Worm (Caenorhabditis elegans) whole organism, L1 larva: ENCODE results near the gene str-57.

ENCODE experiments used
- blmp-1 ChIP-seq: fragments of 150-350 bp; optimal IDR thresholded peaks from 2 replicates; lab custom pipeline; 2014; ENCODE audit warnings: missing biosample characterization, missing genetic modification characterization
- dsc-1 ChIP-seq: sonication (generic microtip); optimal IDR thresholded peaks from 2 replicates; lab custom pipeline; 2016; ENCODE audit warnings: mild to moderate bottlenecking, missing genetic modification characterization, missing compliant biosample characterization
- efl-3 ChIP-seq: fragments of 200-800 bp; sonication (Bioruptor generic); optimal IDR thresholded peaks from 2 replicates; lab custom pipeline; 2018; ENCODE audit warnings: mild to moderate bottlenecking, missing genetic modification characterization, missing compliant biosample characterization
- egl-13 ChIP-seq: sonication (generic microtip); optimal IDR thresholded peaks from 2 replicates; lab custom pipeline; 2016; ENCODE audit warnings: missing genotype, missing genetic modification reagents, missing genetic modification characterization, missing compliant biosample characterization
- egl-27 ChIP-seq, 2 experiments: fragments of 150-350 bp in 1 of 2; sonication (generic microtip); optimal IDR thresholded peaks; 3 replicates each; lab custom pipeline; 2017 to 2018; ENCODE audit warnings: missing biosample characterization in 2 of 2, missing genetic modification characterization in 2 of 2, missing genetic modification reagents in 2 of 2
- fos-1 ChIP-seq: fragments of 150-350 bp; optimal IDR thresholded peaks from 2 replicates; lab custom pipeline; 2014; ENCODE audit warnings: missing biosample characterization, missing genetic modification characterization
- lin-15B ChIP-seq: fragments of 150-350 bp; sonication (generic microtip); optimal IDR thresholded peaks from 3 replicates; lab custom pipeline; 2014; ENCODE audit warnings: missing biosample characterization, missing genetic modification characterization
- mep-1 ChIP-seq: fragments of 150-350 bp; optimal IDR thresholded peaks from 2 replicates; lab custom pipeline; 2014; ENCODE audit warnings: missing biosample characterization, missing genetic modification characterization
- nhr-76 ChIP-seq: sonication (generic microtip); optimal IDR thresholded peaks from 2 replicates; lab custom pipeline; 2017; ENCODE audit warnings: missing biosample characterization, missing genetic modification characterization
- nhr-77 ChIP-seq: fragments of 150-350 bp; optimal IDR thresholded peaks from 2 replicates; lab custom pipeline; 2014; ENCODE audit warnings: missing biosample characterization, missing genetic modification characterization
- nhr-85 ChIP-seq: sonication (generic microtip); peaks from one replicate; lab custom pipeline; 2016; ENCODE audit warnings: missing genetic modification characterization, inconsistent platforms, missing compliant biosample characterization
- skn-1 ChIP-seq: fragments of 150-350 bp; optimal IDR thresholded peaks from 2 replicates; lab custom pipeline; 2014; ENCODE audit warnings: missing biosample characterization, missing genetic modification characterization
- sptf-1 ChIP-seq: fragments of 150-350 bp; optimal IDR thresholded peaks from 2 replicates; lab custom pipeline; 2014; ENCODE audit warnings: missing biosample characterization, missing genetic modification characterization
- unc-130 ChIP-seq: fragments of 150-350 bp; optimal IDR thresholded peaks from 2 replicates; lab custom pipeline; 2017; ENCODE audit warnings: missing biosample characterization, missing genetic modification characterization, inconsistent platforms

ce11 chrV:15833622-15834021 is 36.8 kb upstream of the str-57 start, which contains the start of gene srbc-54:
- TF ChIP-seq sptf-1 (tag; lab: Kevin White, UChicago) (no peak), mep-1 (no peak), nhr-85 (tag; lab: Kevin White, UChicago) (no peak), nhr-76 (tag; lab: Kevin White, UChicago) (no peak), efl-3 (GFP tag; lab: Kevin White, UChicago) (no peak), nhr-77 (no peak), lin-15B (no peak), dsc-1 (no peak), blmp-1 (tag; lab: Kevin White, UChicago) (no peak), skn-1 (no peak), egl-27 (tag; optimal IDR thresholded peaks at IDR 0.05; lab: Kevin White, UChicago) (no peak), egl-13 (tag; lab: Kevin White, UChicago) (no peak), fos-1 (tag; lab: Kevin White, UChicago) (no peak), unc-130 (tag; lab: Kevin White, UChicago) (no peak)
